Worm (Caenorhabditis elegans) whole organism, L1 larva: ENCODE results near the gene R02D5.4.
A peak's percentile ranks its signal among the peaks of the same experiment; 100 is the strongest.

Source experiments
- C16A3.4 ChIP-seq: fragments of 150-350 bp; optimal IDR thresholded peaks from 2 replicates; lab custom pipeline; 2014; ENCODE audit warnings: missing biosample characterization, missing genetic modification characterization
- Y116A8C.19 ChIP-seq: sonication (generic microtip); optimal IDR thresholded peaks from 2 replicates; lab custom pipeline; 2016; ENCODE audit warnings: missing compliant biosample characterization, missing genetic modification characterization, borderline replicate concordance
- alr-1 ChIP-seq: fragments of 200-800 bp; sonication (Bioruptor generic); optimal IDR thresholded peaks from 2 replicates; lab custom pipeline; 2018; ENCODE audit warnings: borderline replicate concordance, mild to moderate bottlenecking, missing genetic modification characterization, missing compliant biosample characterization
- aly-2 ChIP-seq: fragments of 150-350 bp; optimal IDR thresholded peaks from 2 replicates; lab custom pipeline; 2014; ENCODE audit warnings: missing biosample characterization, missing genetic modification characterization
- ama-1 ChIP-seq: fragments of 150-350 bp; optimal IDR thresholded peaks from 2 replicates; lab custom pipeline; 2014
- ceh-63 ChIP-seq: fragments of 200-800 bp; sonication (Bioruptor generic); optimal IDR thresholded peaks from 2 replicates; lab custom pipeline; 2018; ENCODE audit warnings: mild to moderate bottlenecking, missing genetic modification characterization, missing compliant biosample characterization
- ceh-8 ChIP-seq: fragments of 200-800 bp; sonication (Bioruptor generic); optimal IDR thresholded peaks from 2 replicates; lab custom pipeline; 2018; ENCODE audit warnings: mild to moderate bottlenecking, missing genetic modification characterization, moderate library complexity, missing compliant biosample characterization
- ceh-82 ChIP-seq, 3 experiments: fragments of 150-350 bp in 1 of 3; sonication (generic microtip) in 2 of 3; optimal IDR thresholded peaks; 2 replicates each; lab custom pipeline; 2014 to 2017; ENCODE audit warnings: missing biosample characterization in 3 of 3, missing genetic modification characterization in 3 of 3
- ceh-88 ChIP-seq: fragments of 200-800 bp; sonication (Bioruptor generic); IDR thresholded peaks from 2 replicates; pipeline ENCODE4 v1.3.6; 2022; ENCODE audit warnings: missing genetic modification characterization, missing compliant biosample characterization
- ceh-90 ChIP-seq: sonication (generic microtip); optimal IDR thresholded peaks from 2 replicates; lab custom pipeline; 2016; ENCODE audit warnings: missing genetic modification characterization, missing compliant biosample characterization
- efl-1 ChIP-seq, 4 experiments: fragments of 150-350 bp; optimal IDR thresholded peaks in 3 of 4; peaks in 1 of 4; 1 replicate in 1 of 4; 2 replicates in 3 of 4; lab custom pipeline; 2014; ENCODE audit warnings: missing biosample characterization in 2 of 4, missing genetic modification characterization in 2 of 4, missing genetic modification reagents in 2 of 4
- elt-2 ChIP-seq: sonication (generic microtip); optimal IDR thresholded peaks from 2 replicates; lab custom pipeline; 2016; ENCODE audit warnings: missing genetic modification characterization, mild to moderate bottlenecking, inconsistent platforms, missing compliant biosample characterization, missing genetic modification reagents
- elt-3 ChIP-seq, 6 experiments: fragments of 150-350 bp in 1 of 6; sonication (generic microtip); optimal IDR thresholded peaks; 2 replicates each; lab custom pipeline; 2017 to 2018; ENCODE audit warnings: missing biosample characterization in 6 of 6, missing genetic modification characterization in 6 of 6, inconsistent platforms in 1 of 6
- ets-5 ChIP-seq: fragments of 200-800 bp; sonication (Bioruptor generic); IDR thresholded peaks from 2 replicates; pipeline ENCODE4 v1.3.6; 2022; ENCODE audit warnings: missing genetic modification characterization, missing compliant biosample characterization
- fkh-8 ChIP-seq: sonication (generic microtip); optimal IDR thresholded peaks from 2 replicates; lab custom pipeline; 2016; ENCODE audit warnings: mild to moderate bottlenecking, missing genetic modification characterization, missing compliant biosample characterization
- fos-1 ChIP-seq: fragments of 150-350 bp; optimal IDR thresholded peaks from 2 replicates; lab custom pipeline; 2014; ENCODE audit warnings: missing biosample characterization, missing genetic modification characterization
- hlh-17 ChIP-seq: fragments of 200-800 bp; sonication (Bioruptor generic); optimal IDR thresholded peaks from 2 replicates; lab custom pipeline; 2018; ENCODE audit warnings: missing genetic modification characterization, mild to moderate bottlenecking, missing compliant biosample characterization, moderate library complexity, borderline replicate concordance
- hpl-2 ChIP-seq: fragments of 150-350 bp; optimal IDR thresholded peaks from 2 replicates; lab custom pipeline; 2014; ENCODE audit warnings: missing biosample characterization, missing genetic modification reagents, missing genetic modification characterization
- irx-1 ChIP-seq: sonication (generic microtip); optimal IDR thresholded peaks from 2 replicates; lab custom pipeline; 2016; ENCODE audit warnings: missing genetic modification characterization, missing compliant biosample characterization
- jun-1 ChIP-seq: fragments of 150-350 bp; optimal IDR thresholded peaks from 2 replicates; lab custom pipeline; 2014; ENCODE audit warnings: missing biosample characterization, missing genetic modification reagents, missing genetic modification characterization
- lin-14 ChIP-seq: fragments of 200-800 bp; sonication (Bioruptor generic); optimal IDR thresholded peaks from 2 replicates; lab custom pipeline; 2018; ENCODE audit warnings: mild to moderate bottlenecking, missing genetic modification characterization, moderate library complexity, missing compliant biosample characterization
- lin-39 ChIP-seq: fragments of 150-350 bp; optimal IDR thresholded peaks from 2 replicates; lab custom pipeline; 2014; ENCODE audit warnings: missing biosample characterization, missing genetic modification reagents, missing genetic modification characterization
- nhr-11 ChIP-seq: fragments of 150-350 bp; optimal IDR thresholded peaks from 2 replicates; lab custom pipeline; 2014; ENCODE audit warnings: missing biosample characterization, missing genetic modification characterization
- nhr-12 ChIP-seq: sonication (generic microtip); optimal IDR thresholded peaks from 2 replicates; lab custom pipeline; 2017; ENCODE audit warnings: missing biosample characterization, missing genetic modification characterization
- nhr-19 ChIP-seq: fragments of 200-800 bp; sonication (Bioruptor generic); conservative IDR thresholded peaks from 2 replicates; pipeline ENCODE4 v1.3.6; 2022; ENCODE audit warnings: missing genetic modification characterization, missing compliant biosample characterization
- nhr-20 ChIP-seq: sonication (generic microtip); optimal IDR thresholded peaks from 2 replicates; lab custom pipeline; 2016; ENCODE audit warnings: mild to moderate bottlenecking, missing genetic modification characterization, missing compliant biosample characterization
- nhr-237 ChIP-seq: fragments of 150-350 bp; optimal IDR thresholded peaks from 2 replicates; lab custom pipeline; 2014; ENCODE audit warnings: missing biosample characterization, missing genetic modification characterization
- nhr-28 ChIP-seq: fragments of 150-350 bp; optimal IDR thresholded peaks from 2 replicates; lab custom pipeline; 2014; ENCODE audit warnings: missing biosample characterization, missing genetic modification characterization
- nhr-47 ChIP-seq: sonication (generic microtip); optimal IDR thresholded peaks from 2 replicates; lab custom pipeline; 2016; ENCODE audit warnings: mild to moderate bottlenecking, missing genetic modification characterization, moderate library complexity, missing compliant biosample characterization
- nhr-76 ChIP-seq: sonication (generic microtip); optimal IDR thresholded peaks from 2 replicates; lab custom pipeline; 2017; ENCODE audit warnings: missing biosample characterization, missing genetic modification characterization
- nhr-85 ChIP-seq: sonication (generic microtip); peaks from one replicate; lab custom pipeline; 2016; ENCODE audit warnings: missing genetic modification characterization, inconsistent platforms, missing compliant biosample characterization
- nhr-90 ChIP-seq: sonication (generic microtip); optimal IDR thresholded peaks from 2 replicates; lab custom pipeline; 2016; ENCODE audit warnings: mild to moderate bottlenecking, missing genetic modification characterization, missing compliant biosample characterization; ENCODE audit not compliant: poor library complexity
- pag-3 ChIP-seq: sonication (generic microtip); optimal IDR thresholded peaks from 2 replicates; lab custom pipeline; 2017; ENCODE audit warnings: missing genetic modification characterization, mild to moderate bottlenecking, missing compliant biosample characterization, antibody characterized with exemption, borderline replicate concordance; ENCODE audit not compliant: insufficient read depth
- pax-3 ChIP-seq: fragments of 200-800 bp; sonication (Bioruptor generic); optimal IDR thresholded peaks from 2 replicates; lab custom pipeline; 2018; ENCODE audit warnings: mild to moderate bottlenecking, missing genetic modification characterization, moderate library complexity, missing compliant biosample characterization
- pqm-1 ChIP-seq: sonication (generic microtip); optimal IDR thresholded peaks from 3 replicates; lab custom pipeline; 2017; ENCODE audit warnings: missing biosample characterization, missing genetic modification characterization
- rnt-1 ChIP-seq: sonication (generic microtip); optimal IDR thresholded peaks from 2 replicates; lab custom pipeline; 2016; ENCODE audit warnings: mild to moderate bottlenecking, missing genetic modification characterization, moderate library complexity, missing compliant biosample characterization
- sox-4 ChIP-seq: sonication (generic microtip); optimal IDR thresholded peaks from 2 replicates; lab custom pipeline; 2016; ENCODE audit warnings: missing genetic modification characterization, missing compliant biosample characterization
- sup-37 ChIP-seq: fragments of 200-800 bp; sonication (Bioruptor generic); optimal IDR thresholded peaks from 2 replicates; lab custom pipeline; 2018; ENCODE audit warnings: mild to moderate bottlenecking, missing genetic modification characterization, missing compliant biosample characterization
- tbx-2 ChIP-seq: sonication (generic microtip); optimal IDR thresholded peaks from 2 replicates; lab custom pipeline; 2016; ENCODE audit warnings: missing genetic modification characterization, missing compliant biosample characterization
- unc-30 ChIP-seq: sonication (generic microtip); optimal IDR thresholded peaks from 2 replicates; lab custom pipeline; 2017; ENCODE audit warnings: missing biosample characterization, missing genetic modification characterization
- unc-98 ChIP-seq: fragments of 200-800 bp; sonication (Bioruptor generic); IDR thresholded peaks from 2 replicates; pipeline ENCODE4 v1.3.6; 2022; ENCODE audit warnings: missing genetic modification characterization, missing compliant biosample characterization
- vab-15 ChIP-seq: sonication (generic microtip); optimal IDR thresholded peaks from 2 replicates; lab custom pipeline; 2017; ENCODE audit warnings: missing genotype, mild to moderate bottlenecking, missing genetic modification characterization, missing compliant biosample characterization
- ztf-4 ChIP-seq: fragments of 150-350 bp; optimal IDR thresholded peaks from 2 replicates; lab custom pipeline; 2014; ENCODE audit warnings: missing biosample characterization, missing genetic modification characterization

R02D5.4 gene

DNA sequence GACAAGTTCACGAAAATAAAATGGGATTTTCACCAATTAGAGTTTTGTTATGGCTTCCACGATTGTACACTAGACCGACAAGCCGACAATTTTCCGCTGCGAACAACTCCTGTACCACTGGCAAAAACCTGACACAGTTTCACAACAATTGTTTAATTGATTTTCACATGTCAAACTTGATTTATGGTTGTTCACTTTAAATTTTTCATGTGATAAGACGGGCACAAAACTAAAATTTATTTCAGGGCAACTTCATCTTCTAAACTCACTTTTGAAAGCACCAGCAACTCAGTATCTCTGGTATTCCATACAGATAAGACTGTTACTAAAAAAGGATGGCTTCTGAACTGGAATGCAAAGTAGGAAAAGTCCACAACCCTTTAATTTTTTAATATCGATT is 3.1 kb downstream of the R02D5.4 start, which contains the start of gene R02D5.7:
Gene R02D5.7 (minus strand): TSS at position 101 of the 400 bp plus-strand sequence.
- TF ChIP-seq nhr-28 (tag; lab: Kevin White, UChicago): no peak
- no peak for TF ChIP-seq nhr-85 (tag; lab: Kevin White, UChicago)
- no peak for TF ChIP-seq elt-3 (tag; optimal IDR thresholded peaks at IDR 0.05; lab: Kevin White, UChicago)
- no peak for TF ChIP-seq hlh-17
- TF ChIP-seq jun-1: no peak
- no peak for TF ChIP-seq nhr-90
- TF ChIP-seq sup-37: no peak
- TF ChIP-seq ztf-4: no peak
- no peak for TF ChIP-seq nhr-237 (tag; lab: Kevin White, UChicago)
- TF ChIP-seq pqm-1 (tag; lab: Kevin White, UChicago): no peak
- no peak for TF ChIP-seq irx-1 (tag; lab: Kevin White, UChicago)
- no peak for TF ChIP-seq lin-39 (tag; lab: Kevin White, UChicago)
- no peak for TF ChIP-seq nhr-47 (tag; lab: Kevin White, UChicago)
- no peak for TF ChIP-seq lin-14 (GFP tag; lab: Kevin White, UChicago)
- TF ChIP-seq nhr-76 (tag; lab: Kevin White, UChicago): no peak
- TF ChIP-seq tbx-2 (tag; lab: Kevin White, UChicago): no peak
- TF ChIP-seq ets-5 (GFP tag; lab: Robert Waterston, UW): no peak
- TF ChIP-seq aly-2: no peak
- TF ChIP-seq nhr-11: no peak
- TF ChIP-seq, all 84 proteins: peak for 0

DNA sequence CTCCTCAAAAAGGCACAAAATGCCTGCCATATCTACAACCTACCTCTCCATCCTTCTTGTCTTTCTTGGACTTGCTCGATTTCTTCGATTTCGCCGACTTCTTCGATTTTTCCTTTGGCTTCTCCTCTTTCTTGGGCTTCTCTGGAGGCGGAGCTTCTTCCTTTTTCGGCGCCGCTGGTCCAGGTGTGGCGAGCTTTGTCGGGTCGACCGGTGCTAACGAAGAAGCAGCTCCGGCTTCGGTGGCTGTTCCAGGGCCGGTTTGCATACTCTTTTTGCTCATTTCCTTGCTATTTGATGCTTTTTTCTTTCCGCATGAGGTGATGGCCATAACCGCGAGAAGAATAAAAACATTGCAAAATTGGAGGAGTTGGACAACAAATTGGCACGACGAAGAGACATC is 3.9 kb downstream of the R02D5.4 start:
- no peak for TF ChIP-seq hpl-2 (GFP tag; lab: Kevin White, UChicago)
- no peak for TF ChIP-seq alr-1 (tag; lab: Kevin White, UChicago)
- TF ChIP-seq Y116A8C.19 (tag; lab: Kevin White, UChicago): no peak
- TF ChIP-seq ceh-90 (tag; lab: Kevin White, UChicago): no peak
- no peak for TF ChIP-seq aly-2
- TF ChIP-seq ets-5 (GFP tag; lab: Robert Waterston, UW): no peak
- no peak for TF ChIP-seq sup-37
- no peak for TF ChIP-seq fkh-8 (tag; lab: Kevin White, UChicago)
- TF ChIP-seq nhr-11: no peak
- no peak for TF ChIP-seq nhr-90
- no peak for TF ChIP-seq nhr-12 (tag; lab: Kevin White, UChicago)
- no peak for TF ChIP-seq unc-98 (GFP tag; lab: Robert Waterston, UW)
- no peak for TF ChIP-seq jun-1
- TF ChIP-seq ceh-82 (tag; optimal IDR thresholded peaks at IDR 0.05; lab: Kevin White, UChicago): no peak
- TF ChIP-seq nhr-20: no peak
- no peak for TF ChIP-seq rnt-1 (tag; lab: Kevin White, UChicago)
- TF ChIP-seq nhr-19 (GFP tag; lab: Robert Waterston, UW): no peak
- TF ChIP-seq pag-3 (tag; lab: Kevin White, UChicago): no peak
- no peak for TF ChIP-seq vab-15 (tag; lab: Kevin White, UChicago)
- TF ChIP-seq, all 84 proteins: peak for 0

DNA sequence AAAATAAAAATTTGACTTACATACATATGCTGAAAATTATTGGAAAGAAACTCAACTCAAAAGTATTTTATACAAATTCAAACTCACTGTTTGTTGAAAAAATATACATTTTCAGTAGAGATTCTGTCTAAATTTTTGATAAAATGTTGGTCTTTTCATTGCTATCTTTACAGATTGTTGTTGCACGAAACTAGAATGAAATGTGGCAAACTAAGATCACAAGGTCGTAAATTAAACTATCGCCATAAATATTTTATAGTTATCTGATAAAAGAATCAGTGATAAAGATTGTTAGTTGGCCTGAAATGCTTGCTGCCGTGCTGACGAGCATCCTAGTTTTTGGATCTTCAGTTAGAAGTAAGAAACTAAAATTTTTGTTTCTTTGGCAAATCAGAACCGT is 5.5 kb downstream of the R02D5.4 start, which contains the start of gene clec-55:
Gene clec-55 (plus strand): TSS at position 301 of the 400 bp plus-strand sequence.
- TF ChIP-seq ama-1 (lab: Kevin White, UChicago): no peak
- peak; percentile 40 for TF ChIP-seq elt-2 (tag; lab: Kevin White, UChicago)
- no peak for TF ChIP-seq sox-4
- TF ChIP-seq hpl-2 (GFP tag; lab: Kevin White, UChicago): no peak
- no peak for TF ChIP-seq fkh-8 (tag; lab: Kevin White, UChicago)
- TF ChIP-seq efl-1 (optimal IDR thresholded peaks at IDR 0.05; lab: Kevin White, UChicago): no peak
- TF ChIP-seq efl-1 (GFP tag; optimal IDR thresholded peaks at IDR 0.05 in 1 of 2; lab: Kevin White, UChicago): no peak

DNA sequence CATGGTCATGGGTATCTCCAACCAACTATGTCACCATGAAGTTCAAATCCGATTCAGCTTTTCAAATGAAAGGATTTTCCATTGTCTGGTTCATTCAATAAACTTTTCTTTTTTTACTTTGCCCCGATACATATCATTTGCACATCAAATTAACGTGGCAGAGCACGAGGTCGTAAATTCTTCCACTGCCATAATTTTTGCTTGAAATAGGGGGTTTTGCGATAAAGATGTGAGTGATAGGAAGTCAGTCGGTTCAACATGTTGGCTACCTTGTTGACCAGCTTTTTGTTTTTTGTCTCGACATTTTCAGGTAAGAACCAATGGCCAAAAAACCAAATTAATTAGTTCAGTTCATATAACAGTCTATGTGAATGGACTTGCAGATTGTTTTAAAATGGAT is 7.8 kb downstream of the R02D5.4 start, which contains the start of gene clec-54:
Gene clec-54 (plus strand): TSS at position 224 of the 400 bp plus-strand sequence.
- TF ChIP-seq aly-2 (no peak), efl-1 (optimal IDR thresholded peaks at IDR 0.05; lab: Kevin White, UChicago) (no peak), efl-1 (GFP tag; optimal IDR thresholded peaks at IDR 0.05 in 1 of 2; lab: Kevin White, UChicago) (peak in 1 of 2 experiments; percentile 63), unc-30 (tag; lab: Kevin White, UChicago) (no peak), C16A3.4 (tag; lab: Kevin White, UChicago) (no peak), pax-3 (no peak), nhr-12 (tag; lab: Kevin White, UChicago) (no peak), ceh-88 (GFP tag; lab: Robert Waterston, UW) (no peak), ceh-8 (no peak), ceh-63 (GFP tag; lab: Kevin White, UChicago) (no peak), fos-1 (tag; lab: Kevin White, UChicago) (no peak), elt-2 (tag; lab: Kevin White, UChicago) (peak; percentile 52)
